Fruit fly (Drosophila melanogaster) whole organism, embryonic: ENCODE measurements around the gene CLS.
A peak's percentile ranks its signal among the peaks of the same experiment; 100 is the strongest.

ENCODE experiments used
- Asciz ChIP-seq: fragments of 200-800 bp; sonication (Bioruptor generic); optimal IDR thresholded peaks from 2 replicates; lab custom pipeline; 2017; ENCODE audit warnings: missing biosample characterization, mild to moderate bottlenecking, missing genetic modification characterization, missing genetic modification reagents
- Atf3 ChIP-seq: fragments of 200-800 bp; sonication (Bioruptor generic); optimal IDR thresholded peaks from 3 replicates; lab custom pipeline; 2016; ENCODE audit warnings: missing biosample characterization, missing genetic modification characterization
- CG10209 ChIP-seq: fragments of 200-800 bp; sonication (Bioruptor generic); optimal IDR thresholded peaks from 3 replicates; lab custom pipeline; 2017; ENCODE audit warnings: missing biosample characterization, mild to moderate bottlenecking, missing genetic modification characterization, missing genetic modification reagents
- CG10267 ChIP-seq: fragments of 200-800 bp; sonication (Bioruptor generic); optimal IDR thresholded peaks from 2 replicates; lab custom pipeline; 2018; ENCODE audit warnings: missing biosample characterization, mild to moderate bottlenecking, missing genetic modification characterization, moderate library complexity
- CG11504 ChIP-seq: fragments of 200-800 bp; sonication (Bioruptor generic); optimal IDR thresholded peaks from 3 replicates; lab custom pipeline; 2019; ENCODE audit warnings: missing biosample characterization, mild to moderate bottlenecking, missing genetic modification characterization, moderate library complexity
- CG12659 ChIP-seq: fragments of 200-800 bp; sonication (Bioruptor generic); optimal IDR thresholded peaks from 3 replicates; lab custom pipeline; 2017; ENCODE audit warnings: mild to moderate bottlenecking, missing biosample characterization, missing genetic modification reagents, missing genetic modification characterization
- CG13296 ChIP-seq: fragments of 200-800 bp; sonication (Bioruptor generic); optimal IDR thresholded peaks from 3 replicates; lab custom pipeline; 2018; ENCODE audit warnings: missing biosample characterization, mild to moderate bottlenecking, missing genetic modification characterization
- CG14014 ChIP-seq: fragments of 200-800 bp; sonication (Bioruptor generic); IDR thresholded peaks from 2 replicates; pipeline ENCODE4 v1.3.6; 2022; ENCODE audit warnings: missing biosample characterization, missing genetic modification characterization
- CG17359 ChIP-seq: fragments of 200-800 bp; sonication (Bioruptor generic); optimal IDR thresholded peaks from 3 replicates; lab custom pipeline; 2018; ENCODE audit warnings: missing biosample characterization, mild to moderate bottlenecking, missing genetic modification characterization, moderate library complexity
- CG32532 ChIP-seq: fragments of 200-800 bp; sonication (Bioruptor generic); IDR thresholded peaks from 2 replicates; pipeline ENCODE4 v1.3.6; 2022; ENCODE audit warnings: missing biosample characterization, missing genetic modification characterization
- CG3407 ChIP-seq: fragments of 200-800 bp; sonication (Bioruptor generic); optimal IDR thresholded peaks from 2 replicates; lab custom pipeline; 2018; ENCODE audit warnings: missing biosample characterization, mild to moderate bottlenecking, missing genetic modification characterization
- CG34376 ChIP-seq: fragments of 200-800 bp; sonication (Bioruptor generic); optimal IDR thresholded peaks from 2 replicates; lab custom pipeline; 2018; ENCODE audit warnings: missing biosample characterization, mild to moderate bottlenecking, missing genetic modification characterization
- CG6813 ChIP-seq: fragments of 200-800 bp; sonication (Bioruptor generic); optimal IDR thresholded peaks from 2 replicates; lab custom pipeline; 2017; ENCODE audit warnings: missing biosample characterization, missing genetic modification characterization, mild to moderate bottlenecking, moderate library complexity, missing genetic modification reagents
- CG7556 ChIP-seq: fragments of 200-800 bp; sonication (Bioruptor generic); optimal IDR thresholded peaks from 2 replicates; lab custom pipeline; 2017; ENCODE audit warnings: missing biosample characterization, mild to moderate bottlenecking, missing genetic modification characterization
- CG7963 ChIP-seq: fragments of 200-800 bp; sonication (Bioruptor generic); IDR thresholded peaks from 3 replicates; pipeline ENCODE4 v1.3.6; 2022; ENCODE audit warnings: missing biosample characterization, missing genetic modification characterization; ENCODE audit not compliant: partially characterized antibody
- CG8388 ChIP-seq: fragments of 200-800 bp; sonication (Bioruptor generic); optimal IDR thresholded peaks from 2 replicates; lab custom pipeline; 2019; ENCODE audit warnings: missing biosample characterization, mild to moderate bottlenecking, missing genetic modification characterization, moderate library complexity
- CG8478 ChIP-seq: fragments of >200 bp; optimal IDR thresholded peaks from 2 replicates; lab custom pipeline; 2018
- CG9876 ChIP-seq: fragments of 200-800 bp; sonication (Bioruptor generic); optimal IDR thresholded peaks from 2 replicates; lab custom pipeline; 2016; ENCODE audit warnings: missing biosample characterization, missing genetic modification characterization
- CoRest ChIP-seq: fragments of 200-800 bp; sonication (Bioruptor generic); optimal IDR thresholded peaks from 3 replicates; lab custom pipeline; 2018; ENCODE audit warnings: missing biosample characterization, mild to moderate bottlenecking, missing genetic modification characterization, moderate library complexity
- Deaf1 ChIP-seq: fragments of 200-800 bp; optimal IDR thresholded peaks from 3 replicates; lab custom pipeline; 2019; ENCODE audit warnings: missing biosample characterization, mild to moderate bottlenecking, missing genetic modification characterization, moderate library complexity
- Dref ChIP-seq: fragments of 200-800 bp; sonication (Bioruptor generic); IDR thresholded peaks from 2 replicates; pipeline ENCODE4 v1.3.6; 2022; ENCODE audit warnings: missing biosample characterization, missing genetic modification characterization
- Gug ChIP-seq: fragments of 200-800 bp; sonication (Bioruptor generic); IDR thresholded peaks from 4 replicates; pipeline ENCODE4 v1.3.6; 2022; ENCODE audit warnings: missing biosample characterization, missing genetic modification characterization
- HmgZ ChIP-seq: fragments of 200-800 bp; sonication (Bioruptor generic); optimal IDR thresholded peaks from 2 replicates; lab custom pipeline; 2018; ENCODE audit warnings: missing biosample characterization, mild to moderate bottlenecking, missing genetic modification characterization
- Jarid2 ChIP-seq: fragments of 200-800 bp; sonication (Bioruptor generic); optimal IDR thresholded peaks from 3 replicates; lab custom pipeline; 2017; ENCODE audit warnings: mild to moderate bottlenecking, missing biosample characterization, missing genetic modification reagents, missing genetic modification characterization
- Kr ChIP-seq: fragments of 200-800 bp; sonication (Bioruptor generic); optimal IDR thresholded peaks from 2 replicates; lab custom pipeline; 2017; ENCODE audit warnings: missing biosample characterization, mild to moderate bottlenecking, missing genetic modification characterization
- NFAT ChIP-seq: fragments of 200-800 bp; sonication (Bioruptor generic); IDR thresholded peaks from 2 replicates; pipeline ENCODE4 v1.3.6; 2022; ENCODE audit warnings: missing biosample characterization, missing genetic modification characterization
- Oaz ChIP-seq: fragments of 200-800 bp; sonication (Bioruptor generic); IDR thresholded peaks from 2 replicates; pipeline ENCODE4 v1.3.6; 2022; ENCODE audit warnings: missing biosample characterization, missing genetic modification characterization
- Opbp ChIP-seq: fragments of 200-800 bp; sonication (Bioruptor generic); IDR thresholded peaks from 3 replicates; pipeline ENCODE4 v1.3.6; 2022; ENCODE audit warnings: missing biosample characterization, missing genetic modification characterization; ENCODE audit not compliant: partially characterized antibody
- bowl ChIP-seq: fragments of 200-800 bp; sonication (Bioruptor generic); IDR thresholded peaks from 2 replicates; pipeline ENCODE4 v1.3.6; 2022; ENCODE audit warnings: missing biosample characterization, missing genetic modification characterization
- chm ChIP-seq: fragments of 200-800 bp; sonication (Bioruptor generic); IDR thresholded peaks from 2 replicates; pipeline ENCODE4 v1.3.6; 2022; ENCODE audit warnings: missing biosample characterization, missing genetic modification characterization
- ci ChIP-seq: fragments of 200-800 bp; sonication (Bioruptor generic); IDR thresholded peaks from 3 replicates; pipeline ENCODE4 v1.3.6; 2022; ENCODE audit warnings: missing biosample characterization, missing genetic modification characterization
- danr ChIP-seq: fragments of 200-800 bp; sonication (Bioruptor generic); IDR thresholded peaks from 2 replicates; pipeline ENCODE4 v1.3.6; 2022; ENCODE audit warnings: missing biosample characterization, missing genetic modification characterization
- ewg ChIP-seq: fragments of 200-800 bp; sonication (Bioruptor generic); optimal IDR thresholded peaks from 3 replicates; lab custom pipeline; 2017; ENCODE audit warnings: mild to moderate bottlenecking, missing biosample characterization, missing genetic modification reagents, missing genetic modification characterization
- gce ChIP-seq: fragments of 200-800 bp; sonication (Bioruptor generic); IDR thresholded peaks from 3 replicates; pipeline ENCODE4 v1.3.6; 2022; ENCODE audit warnings: missing biosample characterization, missing genetic modification characterization
- gro ChIP-seq: fragments of 200-800 bp; sonication (Bioruptor generic); optimal IDR thresholded peaks from 2 replicates; lab custom pipeline; 2016; ENCODE audit warnings: missing biosample characterization, missing genetic modification characterization
- gsb-n ChIP-seq: fragments of 200-800 bp; sonication (Bioruptor generic); optimal IDR thresholded peaks from 3 replicates; lab custom pipeline; 2018; ENCODE audit warnings: missing biosample characterization, mild to moderate bottlenecking, missing genetic modification characterization
- hb ChIP-seq: fragments of 200-800 bp; sonication (Bioruptor generic); IDR thresholded peaks from 3 replicates; pipeline ENCODE4 v1.3.6; 2022; ENCODE audit warnings: missing biosample characterization, missing genetic modification characterization; ENCODE audit not compliant: partially characterized antibody
- insv ChIP-seq, 2 experiments: fragments of 200-800 bp; sonication (Bioruptor generic); optimal IDR thresholded peaks; 3 replicates each; lab custom pipeline; 2016 to 2018; ENCODE audit warnings: missing biosample characterization in 2 of 2, missing genetic modification characterization in 2 of 2
- lmd ChIP-seq: fragments of 200-800 bp; sonication (Bioruptor generic); IDR thresholded peaks from 2 replicates; pipeline ENCODE4 v1.3.6; 2022; ENCODE audit warnings: missing biosample characterization, missing genetic modification characterization
- pita ChIP-seq: fragments of 200-800 bp; sonication (Bioruptor generic); optimal IDR thresholded peaks from 2 replicates; lab custom pipeline; 2017; ENCODE audit warnings: missing biosample characterization, mild to moderate bottlenecking, missing genetic modification characterization
- pum ChIP-seq: fragments of 200-800 bp; sonication (Bioruptor generic); optimal IDR thresholded peaks from 2 replicates; lab custom pipeline; 2016; ENCODE audit warnings: missing biosample characterization, missing genetic modification characterization
- ro ChIP-seq: fragments of 200-800 bp; sonication (Bioruptor generic); IDR thresholded peaks from 2 replicates; pipeline ENCODE4 v1.3.6; 2022; ENCODE audit warnings: missing biosample characterization, missing genetic modification characterization
- seq ChIP-seq: fragments of 200-800 bp; sonication (Bioruptor generic); IDR thresholded peaks from 2 replicates; pipeline ENCODE4 v1.3.6; 2022; ENCODE audit warnings: missing biosample characterization, missing genetic modification characterization
- sob ChIP-seq: fragments of 200-800 bp; sonication (Bioruptor generic); IDR thresholded peaks from 2 replicates; pipeline ENCODE4 v1.3.6; 2022; ENCODE audit warnings: missing biosample characterization, missing genetic modification characterization
- stwl ChIP-seq: fragments of 200-800 bp; sonication (Bioruptor generic); optimal IDR thresholded peaks from 3 replicates; lab custom pipeline; 2018; ENCODE audit warnings: missing biosample characterization, mild to moderate bottlenecking, missing genetic modification characterization, moderate library complexity
- tap ChIP-seq: fragments of 200-800 bp; optimal IDR thresholded peaks from 3 replicates; lab custom pipeline; 2019; ENCODE audit warnings: missing biosample characterization, mild to moderate bottlenecking, missing genetic modification characterization, moderate library complexity
- tna ChIP-seq: fragments of 200-800 bp; sonication (Bioruptor generic); IDR thresholded peaks from 2 replicates; pipeline ENCODE4 v1.3.6; 2022; ENCODE audit warnings: missing biosample characterization, missing genetic modification characterization; ENCODE audit not compliant: partially characterized antibody
- trh ChIP-seq: fragments of 200-800 bp; sonication (Bioruptor generic); optimal IDR thresholded peaks from 2 replicates; lab custom pipeline; 2016; ENCODE audit warnings: missing biosample characterization, missing genetic modification characterization
- wek ChIP-seq: fragments of 200-800 bp; sonication (Bioruptor generic); optimal IDR thresholded peaks from 3 replicates; lab custom pipeline; 2018; ENCODE audit warnings: missing biosample characterization, mild to moderate bottlenecking, missing genetic modification characterization, moderate library complexity
- z ChIP-seq: fragments of 200-800 bp; sonication (Bioruptor generic); IDR thresholded peaks from 3 replicates; pipeline ENCODE4 v1.3.6; 2022; ENCODE audit warnings: missing biosample characterization, missing genetic modification characterization

Gene CLS

dm6 chr3R:25647577-25648257, 39.5 kb downstream of the CLS start (continued):
- TF ChIP-seq sob: peak; percentile 59
- peak; percentile 93 for TF ChIP-seq Opbp (GFP tag; lab: Robert Waterston, UW)
- no peak for TF ChIP-seq CG3407 (GFP tag; lab: Kevin White, UChicago)
- no peak for TF ChIP-seq CG10267 (tag; lab: Kevin White, UChicago)
- TF ChIP-seq tap (tag; lab: Kevin White, UChicago): no peak
- peak; percentile 39 for TF ChIP-seq Asciz
- peak in 1 of 2 experiments; percentile 13 for TF ChIP-seq insv (GFP tag; optimal IDR thresholded peaks at IDR 0.05; lab: Kevin White, UChicago)
- no peak for TF ChIP-seq Jarid2 (GFP tag; lab: Kevin White, UChicago)
- peak; percentile 39 for TF ChIP-seq gsb-n (tag; lab: Kevin White, UChicago)
- TF ChIP-seq CG17359: peak; percentile 19
- TF ChIP-seq Dref (GFP tag; lab: Robert Waterston, UW): peak; percentile 50
- TF ChIP-seq gro (GFP tag; lab: Kevin White, UChicago): no peak
- peak; percentile 16; the same call in 1 of the 3 replicates for TF ChIP-seq gce (GFP tag; lab: Robert Waterston, UW)
- TF ChIP-seq CG32532: 0 out of 2 replicates have a peak, but pooled peaks have one; percentile 11
- no peak for TF ChIP-seq seq (GFP tag; lab: Robert Waterston, UW)
- TF ChIP-seq HmgZ (tag; lab: Kevin White, UChicago): peak; percentile 17
- no peak for TF ChIP-seq ro (GFP tag; lab: Robert Waterston, UW)
- no peak for TF ChIP-seq Kr (GFP tag; lab: Kevin White, UChicago)
- TF ChIP-seq CG10209 (GFP tag; lab: Kevin White, UChicago): no peak
- no peak for TF ChIP-seq Deaf1
- TF ChIP-seq CG13296 (GFP tag; lab: Kevin White, UChicago): no peak
- TF ChIP-seq CG8478 (lab: Kevin White, UChicago): no peak
- TF ChIP-seq CG14014 (GFP tag; lab: Robert Waterston, UW): no peak; the same call in 1 of the 2 replicates
- peak; percentile 32 for TF ChIP-seq wek
- TF ChIP-seq CG34376 (GFP tag; lab: Kevin White, UChicago): peak; percentile 2
- TF ChIP-seq CG11504 (tag; lab: Kevin White, UChicago): no peak
- no peak for TF ChIP-seq NFAT (GFP tag; lab: Robert Waterston, UW)
- peak; percentile 89 for TF ChIP-seq tna (GFP tag; lab: Robert Waterston, UW)
- no peak for TF ChIP-seq z (GFP tag; lab: Robert Waterston, UW)
- TF ChIP-seq ci: peak; percentile 82
- TF ChIP-seq danr (GFP tag; lab: Robert Waterston, UW): no peak
- TF ChIP-seq pita (GFP tag; lab: Kevin White, UChicago): no peak
- peak; percentile 70 for TF ChIP-seq ewg (GFP tag; lab: Kevin White, UChicago)
- TF ChIP-seq CG6813 (GFP tag; lab: Kevin White, UChicago): no peak
- TF ChIP-seq hb: peak; percentile 91
- no peak for TF ChIP-seq CG9876 (GFP tag; lab: Kevin White, UChicago)
- TF ChIP-seq Oaz (GFP tag; lab: Robert Waterston, UW): no peak
- no peak for TF ChIP-seq Atf3 (GFP tag; lab: Kevin White, UChicago)
- no peak for TF ChIP-seq bowl
- no peak for TF ChIP-seq trh
- no peak for TF ChIP-seq lmd
- no peak for TF ChIP-seq Gug (GFP tag; lab: Robert Waterston, UW)
- TF ChIP-seq pum (GFP tag; lab: Kevin White, UChicago): no peak
- no peak for TF ChIP-seq CG8388 (GFP tag; lab: Kevin White, UChicago)
- peak; percentile 85 for TF ChIP-seq CG7963 (GFP tag; lab: Robert Waterston, UW)
- peak; percentile 65 for TF ChIP-seq chm (GFP tag; lab: Robert Waterston, UW)
- TF ChIP-seq CoRest (tag; lab: Kevin White, UChicago): peak; percentile 15
- no peak for TF ChIP-seq CG7556 (GFP tag; lab: Kevin White, UChicago)
- TF ChIP-seq stwl (tag; lab: Kevin White, UChicago): peak; percentile 86
- TF ChIP-seq CG12659 (GFP tag; lab: Kevin White, UChicago): peak; percentile 30
